Worm (Caenorhabditis elegans) whole organism, L1 larva: ENCODE data around the gene ife-1.
A peak's percentile ranks its signal among the peaks of the same experiment; 100 is the strongest.

Experiments
- C04F5.9 ChIP-seq: sonication (generic microtip); optimal IDR thresholded peaks from 2 replicates; lab custom pipeline; 2016; ENCODE audit warnings: missing genetic modification characterization, missing compliant biosample characterization
- C34B4.2 ChIP-seq: sonication (generic microtip); optimal IDR thresholded peaks from 2 replicates; lab custom pipeline; 2017; ENCODE audit warnings: mild to moderate bottlenecking, missing genetic modification characterization, missing compliant biosample characterization
- Y116A8C.19 ChIP-seq: sonication (generic microtip); optimal IDR thresholded peaks from 2 replicates; lab custom pipeline; 2016; ENCODE audit warnings: missing compliant biosample characterization, missing genetic modification characterization, borderline replicate concordance
- alr-1 ChIP-seq: fragments of 200-800 bp; sonication (Bioruptor generic); optimal IDR thresholded peaks from 2 replicates; lab custom pipeline; 2018; ENCODE audit warnings: borderline replicate concordance, mild to moderate bottlenecking, missing genetic modification characterization, missing compliant biosample characterization
- ama-1 ChIP-seq: fragments of 150-350 bp; optimal IDR thresholded peaks from 2 replicates; lab custom pipeline; 2014
- ceh-82 ChIP-seq, 3 experiments: fragments of 150-350 bp in 1 of 3; sonication (generic microtip) in 2 of 3; optimal IDR thresholded peaks; 2 replicates each; lab custom pipeline; 2014 to 2017; ENCODE audit warnings: missing biosample characterization in 3 of 3, missing genetic modification characterization in 3 of 3
- ceh-88 ChIP-seq: fragments of 200-800 bp; sonication (Bioruptor generic); IDR thresholded peaks from 2 replicates; pipeline ENCODE4 v1.3.6; 2022; ENCODE audit warnings: missing genetic modification characterization, missing compliant biosample characterization
- ceh-90 ChIP-seq: sonication (generic microtip); optimal IDR thresholded peaks from 2 replicates; lab custom pipeline; 2016; ENCODE audit warnings: missing genetic modification characterization, missing compliant biosample characterization
- dpl-1 ChIP-seq, 3 experiments: fragments of 150-350 bp in 2 of 3; sonication (generic microtip) in 1 of 3; optimal IDR thresholded peaks; 2 replicates each; lab custom pipeline; 2014 to 2017; ENCODE audit warnings: missing biosample characterization in 3 of 3, missing genetic modification characterization in 3 of 3, missing genetic modification reagents in 3 of 3
- dsc-1 ChIP-seq: sonication (generic microtip); optimal IDR thresholded peaks from 2 replicates; lab custom pipeline; 2016; ENCODE audit warnings: mild to moderate bottlenecking, missing genetic modification characterization, missing compliant biosample characterization
- efl-1 ChIP-seq, 4 experiments: fragments of 150-350 bp; optimal IDR thresholded peaks in 3 of 4; peaks in 1 of 4; 1 replicate in 1 of 4; 2 replicates in 3 of 4; lab custom pipeline; 2014; ENCODE audit warnings: missing biosample characterization in 2 of 4, missing genetic modification characterization in 2 of 4, missing genetic modification reagents in 2 of 4
- egl-27 ChIP-seq, 2 experiments: fragments of 150-350 bp in 1 of 2; sonication (generic microtip); optimal IDR thresholded peaks; 3 replicates each; lab custom pipeline; 2017 to 2018; ENCODE audit warnings: missing biosample characterization in 2 of 2, missing genetic modification characterization in 2 of 2, missing genetic modification reagents in 2 of 2
- elt-2 ChIP-seq: sonication (generic microtip); optimal IDR thresholded peaks from 2 replicates; lab custom pipeline; 2016; ENCODE audit warnings: missing genetic modification characterization, mild to moderate bottlenecking, inconsistent platforms, missing compliant biosample characterization, missing genetic modification reagents
- elt-3 ChIP-seq, 6 experiments: fragments of 150-350 bp in 1 of 6; sonication (generic microtip); optimal IDR thresholded peaks; 2 replicates each; lab custom pipeline; 2017 to 2018; ENCODE audit warnings: missing biosample characterization in 6 of 6, missing genetic modification characterization in 6 of 6, inconsistent platforms in 1 of 6
- ets-5 ChIP-seq: fragments of 200-800 bp; sonication (Bioruptor generic); IDR thresholded peaks from 2 replicates; pipeline ENCODE4 v1.3.6; 2022; ENCODE audit warnings: missing genetic modification characterization, missing compliant biosample characterization
- fkh-4 ChIP-seq: sonication (generic microtip); optimal IDR thresholded peaks from 2 replicates; lab custom pipeline; 2016; ENCODE audit warnings: missing compliant biosample characterization, missing genetic modification characterization, borderline replicate concordance
- fkh-8 ChIP-seq: sonication (generic microtip); optimal IDR thresholded peaks from 2 replicates; lab custom pipeline; 2016; ENCODE audit warnings: mild to moderate bottlenecking, missing genetic modification characterization, missing compliant biosample characterization
- hlh-4 ChIP-seq: sonication (generic microtip); optimal IDR thresholded peaks from 2 replicates; lab custom pipeline; 2016; ENCODE audit warnings: mild to moderate bottlenecking, missing genetic modification characterization, missing compliant biosample characterization
- hpl-2 ChIP-seq: fragments of 150-350 bp; optimal IDR thresholded peaks from 2 replicates; lab custom pipeline; 2014; ENCODE audit warnings: missing biosample characterization, missing genetic modification reagents, missing genetic modification characterization
- jun-1 ChIP-seq: fragments of 150-350 bp; optimal IDR thresholded peaks from 2 replicates; lab custom pipeline; 2014; ENCODE audit warnings: missing biosample characterization, missing genetic modification reagents, missing genetic modification characterization
- lin-14 ChIP-seq: fragments of 200-800 bp; sonication (Bioruptor generic); optimal IDR thresholded peaks from 2 replicates; lab custom pipeline; 2018; ENCODE audit warnings: mild to moderate bottlenecking, missing genetic modification characterization, moderate library complexity, missing compliant biosample characterization
- lin-15B ChIP-seq: fragments of 150-350 bp; sonication (generic microtip); optimal IDR thresholded peaks from 3 replicates; lab custom pipeline; 2014; ENCODE audit warnings: missing biosample characterization, missing genetic modification characterization
- lin-35 ChIP-seq, 2 experiments: fragments of 150-350 bp; optimal IDR thresholded peaks; 2 replicates each; lab custom pipeline; 2014; ENCODE audit warnings: missing biosample characterization in 2 of 2, missing genetic modification characterization in 2 of 2, missing genetic modification reagents in 2 of 2
- lin-39 ChIP-seq: fragments of 150-350 bp; optimal IDR thresholded peaks from 2 replicates; lab custom pipeline; 2014; ENCODE audit warnings: missing biosample characterization, missing genetic modification reagents, missing genetic modification characterization
- lsy-2 ChIP-seq, 2 experiments: fragments of 150-350 bp; optimal IDR thresholded peaks; 2 replicates each; lab custom pipeline; 2014; ENCODE audit warnings: missing biosample characterization in 2 of 2, missing genetic modification characterization in 2 of 2
- mab-9 ChIP-seq: fragments of 200-800 bp; sonication (Bioruptor generic); IDR thresholded peaks from 2 replicates; pipeline ENCODE4 v1.3.6; 2022; ENCODE audit warnings: missing genetic modification reagents, missing genetic modification characterization, missing compliant biosample characterization
- mdl-1 ChIP-seq, 2 experiments: fragments of 150-350 bp; optimal IDR thresholded peaks; 2 replicates each; lab custom pipeline; 2014 to 2017; ENCODE audit warnings: missing biosample characterization in 2 of 2, missing genetic modification characterization in 2 of 2, inconsistent platforms in 1 of 2
- nhr-12 ChIP-seq: sonication (generic microtip); optimal IDR thresholded peaks from 2 replicates; lab custom pipeline; 2017; ENCODE audit warnings: missing biosample characterization, missing genetic modification characterization
- nhr-20 ChIP-seq: sonication (generic microtip); optimal IDR thresholded peaks from 2 replicates; lab custom pipeline; 2016; ENCODE audit warnings: mild to moderate bottlenecking, missing genetic modification characterization, missing compliant biosample characterization
- nhr-28 ChIP-seq: fragments of 150-350 bp; optimal IDR thresholded peaks from 2 replicates; lab custom pipeline; 2014; ENCODE audit warnings: missing biosample characterization, missing genetic modification characterization
- nhr-47 ChIP-seq: sonication (generic microtip); optimal IDR thresholded peaks from 2 replicates; lab custom pipeline; 2016; ENCODE audit warnings: mild to moderate bottlenecking, missing genetic modification characterization, moderate library complexity, missing compliant biosample characterization
- nhr-71 ChIP-seq: sonication (generic microtip); optimal IDR thresholded peaks from 2 replicates; lab custom pipeline; 2016; ENCODE audit warnings: mild to moderate bottlenecking, missing genetic modification characterization, moderate library complexity, missing compliant biosample characterization
- pag-3 ChIP-seq: sonication (generic microtip); optimal IDR thresholded peaks from 2 replicates; lab custom pipeline; 2017; ENCODE audit warnings: missing genetic modification characterization, mild to moderate bottlenecking, missing compliant biosample characterization, antibody characterized with exemption, borderline replicate concordance; ENCODE audit not compliant: insufficient read depth
- pax-3 ChIP-seq: fragments of 200-800 bp; sonication (Bioruptor generic); optimal IDR thresholded peaks from 2 replicates; lab custom pipeline; 2018; ENCODE audit warnings: mild to moderate bottlenecking, missing genetic modification characterization, moderate library complexity, missing compliant biosample characterization
- snu-23 ChIP-seq: sonication (generic microtip); optimal IDR thresholded peaks from 2 replicates; lab custom pipeline; 2016; ENCODE audit warnings: missing genetic modification characterization, missing compliant biosample characterization
- sup-37 ChIP-seq: fragments of 200-800 bp; sonication (Bioruptor generic); optimal IDR thresholded peaks from 2 replicates; lab custom pipeline; 2018; ENCODE audit warnings: mild to moderate bottlenecking, missing genetic modification characterization, missing compliant biosample characterization
- tlp-1 ChIP-seq: fragments of 150-350 bp; optimal IDR thresholded peaks from 2 replicates; lab custom pipeline; 2014; ENCODE audit warnings: missing biosample characterization, missing genetic modification characterization
- unc-62 ChIP-seq: fragments of 150-350 bp; optimal IDR thresholded peaks from 2 replicates; lab custom pipeline; 2014; ENCODE audit warnings: missing biosample characterization, missing genetic modification reagents, missing genetic modification characterization
- unc-86 ChIP-seq: sonication (generic microtip); optimal IDR thresholded peaks from 2 replicates; lab custom pipeline; 2016; ENCODE audit warnings: missing genetic modification characterization, missing compliant biosample characterization
- zip-4 ChIP-seq: fragments of 200-800 bp; sonication (Bioruptor generic); optimal IDR thresholded peaks from 2 replicates; lab custom pipeline; 2018; ENCODE audit warnings: mild to moderate bottlenecking, missing genetic modification characterization, moderate library complexity, missing compliant biosample characterization

ife-1 gene

DNA sequence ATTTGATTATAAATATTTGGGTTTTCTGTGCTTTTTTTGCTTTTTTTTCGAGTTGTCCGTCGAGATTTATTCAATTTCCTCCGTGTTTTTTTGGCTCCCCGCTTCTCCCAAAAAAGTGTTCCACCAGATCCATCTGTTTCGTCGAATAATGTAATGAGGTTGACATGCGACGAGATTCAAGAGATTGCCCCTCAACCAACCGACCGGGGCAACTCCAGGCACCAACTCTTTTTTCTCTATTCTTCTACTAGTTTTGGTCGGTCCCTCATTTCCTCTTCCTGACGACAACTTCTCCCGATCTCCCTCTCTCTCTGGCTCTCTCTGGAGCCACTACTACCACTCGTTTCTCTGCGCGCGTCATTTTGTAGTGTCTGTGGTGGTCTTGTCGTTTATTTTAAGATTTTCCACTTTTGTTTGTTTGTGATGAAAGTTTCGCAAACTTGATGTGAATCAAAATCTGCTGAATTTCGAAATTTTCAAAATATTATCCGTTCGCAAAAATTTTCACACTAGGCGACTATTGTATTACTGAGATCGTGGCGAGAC lies 4.6 kb downstream of the ife-1 start (continued):
- TF ChIP-seq efl-1 (optimal IDR thresholded peaks at IDR 0.05; lab: Kevin White, UChicago) = peak in 1 of 2 experiments; percentile 3
- no peak for TF ChIP-seq efl-1 (GFP tag; optimal IDR thresholded peaks at IDR 0.05 in 1 of 2; lab: Kevin White, UChicago)
- no peak for TF ChIP-seq alr-1 (tag; lab: Kevin White, UChicago)
- TF ChIP-seq, all 84 proteins: peak for 12

DNA sequence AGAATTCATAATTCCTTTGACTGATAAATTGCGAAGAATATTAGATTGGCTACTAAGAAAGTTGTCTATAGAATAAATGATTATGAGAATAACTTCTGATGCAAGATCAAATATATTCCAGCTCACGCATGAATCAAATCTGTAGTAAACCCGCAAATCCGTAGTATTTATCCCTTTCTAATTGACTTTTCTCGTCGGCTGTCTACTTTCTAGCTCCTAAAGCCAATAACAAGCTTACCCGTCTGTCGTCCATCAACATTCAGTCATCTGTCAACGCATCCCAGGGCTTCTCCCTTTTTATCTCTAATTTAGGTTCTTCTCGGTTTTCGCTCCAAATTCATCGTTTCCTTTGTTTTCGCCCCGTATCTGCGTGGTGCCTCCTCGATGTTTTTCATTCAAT lies 5.7 kb downstream of the ife-1 start:
- TF ChIP-seq sup-37 (GFP tag; lab: Kevin White, UChicago) (no peak), ceh-88 (GFP tag; lab: Robert Waterston, UW) (no peak), lin-39 (tag; lab: Kevin White, UChicago) (no peak), nhr-12 (tag; lab: Kevin White, UChicago) (no peak), snu-23 (GFP tag; lab: Kevin White, UChicago) (no peak), tlp-1 (tag; lab: Kevin White, UChicago) (no peak), nhr-47 (tag; lab: Kevin White, UChicago) (peak; percentile 28), ceh-90 (tag; lab: Kevin White, UChicago) (no peak), zip-4 (no peak), ama-1 (lab: Kevin White, UChicago) (no peak), nhr-20 (tag; lab: Kevin White, UChicago) (no peak), pax-3 (tag; lab: Kevin White, UChicago) (no peak), pag-3 (tag; lab: Kevin White, UChicago) (no peak), fkh-4 (tag; lab: Kevin White, UChicago) (no peak), egl-27 (tag; optimal IDR thresholded peaks at IDR 0.05; lab: Kevin White, UChicago) (no peak), lin-15B (tag; lab: Kevin White, UChicago) (no peak), mdl-1 (tag; optimal IDR thresholded peaks at IDR 0.05; lab: Kevin White, UChicago) (no peak), C04F5.9 (no peak), elt-2 (tag; lab: Kevin White, UChicago) (no peak), hlh-4 (tag; lab: Kevin White, UChicago) (no peak), jun-1 (tag; lab: Kevin White, UChicago) (no peak), lsy-2 (tag; optimal IDR thresholded peaks at IDR 0.05; lab: Kevin White, UChicago) (no peak), fkh-8 (tag; lab: Kevin White, UChicago) (peak; percentile 21), hpl-2 (GFP tag; lab: Kevin White, UChicago) (no peak), ceh-82 (tag; optimal IDR thresholded peaks at IDR 0.05; lab: Kevin White, UChicago) (peak in 1 of 3 experiments; percentile 6), dsc-1 (peak; percentile 78), unc-86 (tag; lab: Kevin White, UChicago) (no peak), nhr-71 (tag; lab: Kevin White, UChicago) (peak; percentile 10), nhr-28 (tag; lab: Kevin White, UChicago) (no peak)

DNA sequence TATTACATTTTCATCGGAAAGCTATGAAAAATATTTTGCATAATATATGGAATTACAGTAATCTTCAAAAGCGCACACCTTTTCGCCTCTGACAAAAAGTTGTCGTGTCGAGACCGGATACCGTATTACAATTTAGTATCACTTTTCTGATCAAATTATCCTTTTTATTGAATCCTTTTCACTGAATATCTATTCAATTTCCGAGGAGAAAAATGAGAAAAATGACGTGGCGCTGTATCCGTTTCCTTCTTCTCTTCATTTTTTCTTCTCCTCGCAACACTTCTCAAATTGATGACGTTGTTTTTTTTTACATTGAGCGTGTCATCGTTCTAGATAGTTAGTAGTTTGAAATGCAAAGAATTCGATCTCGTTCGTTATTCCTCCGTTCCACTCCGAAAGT lies 7.7 kb downstream of the ife-1 start:
- peak; percentile 3 for TF ChIP-seq nhr-71 (tag; lab: Kevin White, UChicago)
- TF ChIP-seq lsy-2 (tag; optimal IDR thresholded peaks at IDR 0.05; lab: Kevin White, UChicago) = peak in 1 of 2 experiments; percentile 12
- no peak for TF ChIP-seq fkh-8 (tag; lab: Kevin White, UChicago)
- peak; percentile 66 for TF ChIP-seq lin-14 (GFP tag; lab: Kevin White, UChicago)

DNA sequence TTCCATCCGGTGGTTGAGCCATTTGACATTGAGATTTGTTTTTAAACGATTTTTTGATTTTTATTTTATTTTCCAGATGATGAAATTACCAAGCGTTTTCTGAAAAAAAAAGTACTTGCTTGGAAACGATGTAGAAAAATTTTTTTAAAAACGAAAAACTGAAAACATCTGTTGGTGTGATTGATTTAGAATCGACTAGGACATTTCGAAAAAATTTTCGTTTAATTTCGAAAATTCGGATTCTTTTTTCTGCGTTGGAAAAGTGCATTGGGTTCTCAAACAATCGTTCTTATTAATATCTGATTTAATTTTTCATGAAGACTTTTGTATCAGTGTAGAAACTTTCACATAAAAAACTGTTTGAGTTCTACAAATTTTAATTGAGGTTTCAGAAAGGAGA lies 16.0 kb downstream of the ife-1 start, which contains the start of gene F53A2.9:
Gene F53A2.9 (minus strand): TSS at position 101 of the 400 bp plus-strand sequence.
- TF ChIP-seq ets-5 (GFP tag; lab: Robert Waterston, UW) (no peak), dpl-1 (GFP tag; optimal IDR thresholded peaks at IDR 0.05; lab: Kevin White, UChicago) (no peak), unc-62 (GFP tag; lab: Kevin White, UChicago) (no peak), C34B4.2 (no peak), mab-9 (GFP tag; lab: Robert Waterston, UW) (no peak), elt-3 (tag; optimal IDR thresholded peaks at IDR 0.05; lab: Kevin White, UChicago) (no peak), Y116A8C.19 (tag; lab: Kevin White, UChicago) (no peak), lin-35 (GFP tag; optimal IDR thresholded peaks at IDR 0.05; lab: Kevin White, UChicago) (no peak), ceh-82 (tag; optimal IDR thresholded peaks at IDR 0.05; lab: Kevin White, UChicago) (no peak)
